Fruit fly (Drosophila melanogaster) whole organism, adult: Measurements from ENCODE around the gene RpS3.

ENCODE experiments used
- CG12768 ChIP-seq: fragments of 200-800 bp; sonication (Bioruptor generic); optimal IDR thresholded peaks from 2 replicates; lab custom pipeline; 2017; ENCODE audit warnings: missing biosample characterization, missing genetic modification characterization, mild to moderate bottlenecking, moderate library complexity, missing genetic modification reagents
- CG1620 ChIP-seq: fragments of 200-800 bp; sonication (Bioruptor generic); optimal IDR thresholded peaks from 2 replicates; lab custom pipeline; 2016; ENCODE audit warnings: missing biosample characterization, missing genetic modification characterization
- CG33017 ChIP-seq: fragments of 200-800 bp; sonication (Bioruptor generic); optimal IDR thresholded peaks from 2 replicates; lab custom pipeline; 2018; ENCODE audit warnings: missing biosample characterization, mild to moderate bottlenecking, missing genetic modification characterization, moderate library complexity
- CG5204 ChIP-seq: fragments of 200-800 bp; sonication (Bioruptor generic); optimal IDR thresholded peaks from 2 replicates; lab custom pipeline; 2016; ENCODE audit warnings: missing biosample characterization, missing genetic modification characterization
- CG7101 ChIP-seq: fragments of 200-800 bp; sonication (Bioruptor generic); optimal IDR thresholded peaks from 2 replicates; lab custom pipeline; 2018; ENCODE audit warnings: missing biosample characterization, mild to moderate bottlenecking, missing genetic modification characterization, moderate library complexity
- Crg-1 ChIP-seq: fragments of 200-800 bp; sonication (Bioruptor generic); optimal IDR thresholded peaks from 2 replicates; lab custom pipeline; 2016; ENCODE audit warnings: missing biosample characterization, missing genetic modification characterization
- Mnt ChIP-seq: fragments of 200-800 bp; sonication (Bioruptor generic); optimal IDR thresholded peaks from 2 replicates; lab custom pipeline; 2016; ENCODE audit warnings: missing biosample characterization, mild to moderate bottlenecking, missing genetic modification characterization
- kay ChIP-seq: fragments of 200-800 bp; sonication (Bioruptor generic); peaks from one replicate; lab custom pipeline; 2016; ENCODE audit warnings: missing biosample characterization, missing genetic modification characterization, borderline replicate concordance
- ovo ChIP-seq: fragments of 200-800 bp; sonication (Bioruptor generic); optimal IDR thresholded peaks from 2 replicates; lab custom pipeline; 2016; ENCODE audit warnings: missing biosample characterization, missing genetic modification characterization
- pad ChIP-seq: fragments of 200-800 bp; sonication (Bioruptor generic); optimal IDR thresholded peaks from 3 replicates; lab custom pipeline; 2017; ENCODE audit warnings: missing biosample characterization, missing genetic modification characterization, mild to moderate bottlenecking, moderate library complexity, missing genetic modification reagents
- tj ChIP-seq: fragments of 200-800 bp; sonication (Bioruptor generic); optimal IDR thresholded peaks from 3 replicates; lab custom pipeline; 2017; ENCODE audit warnings: missing biosample characterization, mild to moderate bottlenecking, missing genetic modification characterization, moderate library complexity
- toe ChIP-seq: fragments of 200-800 bp; sonication (Bioruptor generic); optimal IDR thresholded peaks from 2 replicates; lab custom pipeline; 2016; ENCODE audit warnings: missing biosample characterization, missing genetic modification characterization

dm6 chr3R:23332535-23333333 is 25.9 kb upstream of the RpS3 start:
- TF ChIP-seq CG7101 (no peak), CG5204 (GFP tag; lab: Kevin White, UChicago) (no peak), ovo (GFP tag; lab: Kevin White, UChicago) (no peak), kay (peak; percentile 39), CG1620 (GFP tag; lab: Kevin White, UChicago) (no peak), tj (GFP tag; lab: Kevin White, UChicago) (peak; percentile 90), CG12768 (GFP tag; lab: Kevin White, UChicago) (no peak), pad (GFP tag; lab: Kevin White, UChicago) (no peak), Crg-1 (GFP tag; lab: Kevin White, UChicago) (no peak), Mnt (GFP tag; lab: Kevin White, UChicago) (no peak), toe (GFP tag; lab: Kevin White, UChicago) (no peak), CG33017 (tag; lab: Kevin White, UChicago) (no peak)
